Fruit fly (Drosophila melanogaster) whole organism, embryonic: Measurements from ENCODE around the gene amos.
A peak's percentile ranks its signal among the peaks of the same experiment; 100 is the strongest.

Experiments
- Adf1 ChIP-seq: fragments of 200-800 bp; sonication (Bioruptor generic); IDR thresholded peaks from 2 replicates; pipeline ENCODE4 v1.3.6; 2022; ENCODE audit warnings: missing biosample characterization, missing genetic modification characterization
- CG10267 ChIP-seq: fragments of 200-800 bp; sonication (Bioruptor generic); optimal IDR thresholded peaks from 2 replicates; lab custom pipeline; 2018; ENCODE audit warnings: missing biosample characterization, mild to moderate bottlenecking, missing genetic modification characterization, moderate library complexity
- CG10274 ChIP-seq: fragments of 200-800 bp; sonication (Bioruptor generic); optimal IDR thresholded peaks from 3 replicates; lab custom pipeline; 2017; ENCODE audit warnings: missing biosample characterization, mild to moderate bottlenecking, missing genetic modification characterization
- CG11398 ChIP-seq: fragments of 200-800 bp; sonication (Bioruptor generic); optimal IDR thresholded peaks from 2 replicates; lab custom pipeline; 2016; ENCODE audit warnings: missing biosample characterization, missing genetic modification characterization
- CG11723 ChIP-seq: fragments of 200-800 bp; sonication (Bioruptor generic); optimal IDR thresholded peaks from 2 replicates; lab custom pipeline; 2017; ENCODE audit warnings: missing biosample characterization, mild to moderate bottlenecking, missing genetic modification characterization
- CG13296 ChIP-seq: fragments of 200-800 bp; sonication (Bioruptor generic); optimal IDR thresholded peaks from 3 replicates; lab custom pipeline; 2018; ENCODE audit warnings: missing biosample characterization, mild to moderate bottlenecking, missing genetic modification characterization
- CG1603 ChIP-seq: fragments of 200-800 bp; sonication (Bioruptor generic); optimal IDR thresholded peaks from 2 replicates; lab custom pipeline; 2019; ENCODE audit warnings: missing biosample characterization, mild to moderate bottlenecking, missing genetic modification characterization, moderate library complexity
- CG16863 ChIP-seq: fragments of 200-800 bp; sonication (Bioruptor generic); optimal IDR thresholded peaks from 3 replicates; lab custom pipeline; 2016; ENCODE audit warnings: missing biosample characterization, missing genetic modification characterization
- CG17829 ChIP-seq: fragments of 200-800 bp; optimal IDR thresholded peaks from 2 replicates; lab custom pipeline; 2019; ENCODE audit warnings: missing biosample characterization, mild to moderate bottlenecking, missing genetic modification characterization, moderate library complexity
- CG18262 ChIP-seq: fragments of 200-800 bp; optimal IDR thresholded peaks from 3 replicates; lab custom pipeline; 2019; ENCODE audit warnings: missing biosample characterization, mild to moderate bottlenecking, missing genetic modification characterization, moderate library complexity
- CG2116 ChIP-seq: fragments of 200-800 bp; sonication (Bioruptor generic); optimal IDR thresholded peaks from 3 replicates; lab custom pipeline; 2018; ENCODE audit warnings: missing biosample characterization, mild to moderate bottlenecking, missing genetic modification characterization
- CG2712 ChIP-seq: fragments of 200-800 bp; optimal IDR thresholded peaks from 3 replicates; lab custom pipeline; 2019; ENCODE audit warnings: missing biosample characterization, mild to moderate bottlenecking, missing genetic modification characterization, moderate library complexity
- CG3281 ChIP-seq: fragments of 200-800 bp; sonication (Bioruptor generic); optimal IDR thresholded peaks from 3 replicates; lab custom pipeline; 2017; ENCODE audit warnings: missing biosample characterization, mild to moderate bottlenecking, missing genetic modification characterization
- CG3995 ChIP-seq: fragments of 200-800 bp; sonication (Bioruptor generic); optimal IDR thresholded peaks from 3 replicates; lab custom pipeline; 2016; ENCODE audit warnings: missing biosample characterization, missing genetic modification characterization
- CG4424 ChIP-seq: fragments of 200-800 bp; sonication (Bioruptor generic); optimal IDR thresholded peaks from 3 replicates; lab custom pipeline; 2016; ENCODE audit warnings: missing biosample characterization, missing genetic modification characterization
- CG4854 ChIP-seq: fragments of 200-800 bp; sonication (Bioruptor generic); optimal IDR thresholded peaks from 2 replicates; lab custom pipeline; 2016; ENCODE audit warnings: missing biosample characterization, missing genetic modification characterization, inconsistent platforms
- CG6272 ChIP-seq: fragments of 200-800 bp; sonication (Bioruptor generic); IDR thresholded peaks from 2 replicates; pipeline ENCODE4 v1.3.6; 2022; ENCODE audit warnings: missing biosample characterization, missing genetic modification characterization
- CG7786 ChIP-seq: fragments of 200-800 bp; sonication (Bioruptor generic); optimal IDR thresholded peaks from 2 replicates; lab custom pipeline; 2016; ENCODE audit warnings: missing biosample characterization, missing genetic modification characterization
- CG7987 ChIP-seq: fragments of 200-800 bp; sonication (Bioruptor generic); optimal IDR thresholded peaks from 2 replicates; lab custom pipeline; 2018; ENCODE audit warnings: missing biosample characterization, mild to moderate bottlenecking, missing genetic modification characterization, moderate library complexity
- CG8281 ChIP-seq: fragments of 200-800 bp; sonication (Bioruptor generic); optimal IDR thresholded peaks from 2 replicates; lab custom pipeline; 2018; ENCODE audit warnings: missing biosample characterization, mild to moderate bottlenecking, missing genetic modification characterization, moderate library complexity
- CG9876 ChIP-seq: fragments of 200-800 bp; sonication (Bioruptor generic); optimal IDR thresholded peaks from 2 replicates; lab custom pipeline; 2016; ENCODE audit warnings: missing biosample characterization, missing genetic modification characterization
- CHES-1-like ChIP-seq: fragments of 200-800 bp; sonication (Bioruptor generic); optimal IDR thresholded peaks from 2 replicates; lab custom pipeline; 2016; ENCODE audit warnings: missing biosample characterization, missing genetic modification characterization
- Chrac-16 ChIP-seq: fragments of 200-800 bp; sonication (Bioruptor generic); optimal IDR thresholded peaks from 3 replicates; lab custom pipeline; 2016; ENCODE audit warnings: missing biosample characterization, missing genetic modification characterization
- CkIIα-i1 ChIP-seq: fragments of 200-800 bp; sonication (Bioruptor generic); IDR thresholded peaks from 2 replicates; pipeline ENCODE4 v1.3.6; 2022; ENCODE audit warnings: missing biosample characterization, missing genetic modification characterization
- D19B ChIP-seq: fragments of 200-800 bp; sonication (Bioruptor generic); optimal IDR thresholded peaks from 2 replicates; lab custom pipeline; 2017; ENCODE audit warnings: missing biosample characterization, mild to moderate bottlenecking, missing genetic modification characterization
- E2f1 ChIP-seq: fragments of 200-800 bp; sonication (Bioruptor generic); IDR thresholded peaks from 2 replicates; pipeline ENCODE4 v1.3.6; 2022; ENCODE audit warnings: missing biosample characterization, missing genetic modification characterization
- Ets65A ChIP-seq: fragments of 200-800 bp; sonication (Bioruptor generic); peaks from one replicate; lab custom pipeline; 2016; ENCODE audit warnings: missing biosample characterization, missing genetic modification characterization
- Fer1 ChIP-seq: fragments of 200-800 bp; sonication (Bioruptor generic); optimal IDR thresholded peaks from 2 replicates; lab custom pipeline; 2017; ENCODE audit warnings: missing biosample characterization, mild to moderate bottlenecking, missing genetic modification characterization
- Fer2 ChIP-seq: fragments of 200-800 bp; sonication (Bioruptor generic); optimal IDR thresholded peaks from 2 replicates; lab custom pipeline; 2018; ENCODE audit warnings: missing biosample characterization, mild to moderate bottlenecking, missing genetic modification characterization, moderate library complexity
- Fer3 ChIP-seq: fragments of 200-800 bp; sonication (Bioruptor generic); optimal IDR thresholded peaks from 2 replicates; lab custom pipeline; 2018; ENCODE audit warnings: missing biosample characterization, mild to moderate bottlenecking, missing genetic modification characterization, moderate library complexity
- Hr3 ChIP-seq: fragments of 200-800 bp; sonication (Bioruptor generic); optimal IDR thresholded peaks from 3 replicates; lab custom pipeline; 2016; ENCODE audit warnings: missing biosample characterization, missing genetic modification characterization
- Oli ChIP-seq: fragments of 200-800 bp; sonication (Bioruptor generic); optimal IDR thresholded peaks from 2 replicates; lab custom pipeline; 2018; ENCODE audit warnings: missing biosample characterization, mild to moderate bottlenecking, missing genetic modification characterization, moderate library complexity
- YL-1 ChIP-seq: fragments of 200-800 bp; sonication (Bioruptor generic); optimal IDR thresholded peaks from 3 replicates; lab custom pipeline; 2017; ENCODE audit warnings: missing biosample characterization, mild to moderate bottlenecking, missing genetic modification characterization
- amos ChIP-seq: fragments of 200-800 bp; sonication (Bioruptor generic); IDR thresholded peaks from 2 replicates; pipeline ENCODE4 v1.3.6; 2022; ENCODE audit warnings: missing biosample characterization, missing genetic modification characterization; ENCODE audit not compliant: partially characterized antibody
- ara ChIP-seq: fragments of 200-800 bp; sonication (Bioruptor generic); IDR thresholded peaks from 2 replicates; pipeline ENCODE4 v1.3.6; 2022; ENCODE audit warnings: missing biosample characterization, missing genetic modification characterization
- ato ChIP-seq: fragments of 200-800 bp; sonication (Bioruptor generic); IDR thresholded peaks from 2 replicates; pipeline ENCODE4 v1.3.6; 2022; ENCODE audit warnings: missing biosample characterization, missing genetic modification characterization; ENCODE audit not compliant: partially characterized antibody
- az2 ChIP-seq: fragments of 200-800 bp; sonication (Bioruptor generic); optimal IDR thresholded peaks from 3 replicates; lab custom pipeline; 2016; ENCODE audit warnings: missing biosample characterization, missing genetic modification characterization
- caup ChIP-seq: fragments of 200-800 bp; sonication (Bioruptor generic); optimal IDR thresholded peaks from 3 replicates; lab custom pipeline; 2017; ENCODE audit warnings: missing biosample characterization, mild to moderate bottlenecking, missing genetic modification characterization, moderate library complexity; ENCODE audit not compliant: severe bottlenecking
- dimm ChIP-seq: fragments of 200-800 bp; sonication (Bioruptor generic); IDR thresholded peaks from 2 replicates; pipeline ENCODE4 v1.3.6; 2022; ENCODE audit warnings: missing biosample characterization, missing genetic modification characterization
- dmrt11E ChIP-seq: fragments of 200-800 bp; sonication (Bioruptor generic); optimal IDR thresholded peaks from 3 replicates; lab custom pipeline; 2018; ENCODE audit warnings: missing biosample characterization, mild to moderate bottlenecking, missing genetic modification characterization, moderate library complexity
- gfzf ChIP-seq: fragments of 200-800 bp; sonication (Bioruptor generic); optimal IDR thresholded peaks from 2 replicates; lab custom pipeline; 2016; ENCODE audit warnings: missing biosample characterization, mild to moderate bottlenecking, missing genetic modification characterization, moderate library complexity
- ken ChIP-seq: fragments of 200-800 bp; sonication (Bioruptor generic); IDR thresholded peaks from 3 replicates; pipeline ENCODE4 v1.3.6; 2022; ENCODE audit warnings: missing biosample characterization, missing genetic modification characterization
- klu ChIP-seq: fragments of 200-800 bp; sonication (Bioruptor generic); IDR thresholded peaks from 2 replicates; pipeline ENCODE4 v1.3.6; 2022; ENCODE audit warnings: missing biosample characterization, missing genetic modification characterization
- kni ChIP-seq: fragments of 200-800 bp; sonication (Bioruptor generic); optimal IDR thresholded peaks from 3 replicates; lab custom pipeline; 2017; ENCODE audit warnings: mild to moderate bottlenecking, missing biosample characterization, missing genetic modification reagents, missing genetic modification characterization
- luna ChIP-seq: fragments of 200-800 bp; sonication (Bioruptor generic); optimal IDR thresholded peaks from 2 replicates; lab custom pipeline; 2016; ENCODE audit warnings: missing biosample characterization, missing genetic modification characterization
- otp ChIP-seq: fragments of 200-800 bp; sonication (Bioruptor generic); IDR thresholded peaks from 3 replicates; pipeline ENCODE4, ENCODE4 v1.3.6; 2022; ENCODE audit warnings: missing biosample characterization, missing genetic modification characterization
- pb ChIP-seq: fragments of 200-800 bp; sonication (Bioruptor generic); optimal IDR thresholded peaks from 3 replicates; lab custom pipeline; 2016; ENCODE audit warnings: missing biosample characterization, missing genetic modification characterization
- sob ChIP-seq: fragments of 200-800 bp; sonication (Bioruptor generic); IDR thresholded peaks from 2 replicates; pipeline ENCODE4 v1.3.6; 2022; ENCODE audit warnings: missing biosample characterization, missing genetic modification characterization
- sr ChIP-seq: fragments of 200-800 bp; sonication (Bioruptor generic); IDR thresholded peaks from 3 replicates; pipeline ENCODE4 v1.3.6; 2022; ENCODE audit warnings: missing biosample characterization, missing genetic modification characterization
- ssp ChIP-seq: fragments of 200-800 bp; sonication (Bioruptor generic); IDR thresholded peaks from 2 replicates; pipeline ENCODE4 v1.3.6; 2022; ENCODE audit warnings: missing biosample characterization, missing genetic modification characterization
- twi ChIP-seq: fragments of 200-800 bp; optimal IDR thresholded peaks from 2 replicates; lab custom pipeline; 2019; ENCODE audit warnings: missing biosample characterization, mild to moderate bottlenecking, missing genetic modification characterization, moderate library complexity
- z ChIP-seq: fragments of 200-800 bp; sonication (Bioruptor generic); IDR thresholded peaks from 3 replicates; pipeline ENCODE4 v1.3.6; 2022; ENCODE audit warnings: missing biosample characterization, missing genetic modification characterization

The amos gene

dm6 chr2L:18556384-18556783, 40.3 kb downstream of the amos start (continued):
- peak; percentile 20 for TF ChIP-seq CG3281 (GFP tag; lab: Kevin White, UChicago)
- TF ChIP-seq CG4424, result no peak
- peak; percentile 17 for TF ChIP-seq dmrt11E (tag; lab: Kevin White, UChicago)
- no peak for TF ChIP-seq CG16863 (GFP tag; lab: Kevin White, UChicago)
- no peak for TF ChIP-seq Chrac-16 (GFP tag; lab: Kevin White, UChicago)
- TF ChIP-seq CG17829, result no peak
- TF ChIP-seq amos (GFP tag; lab: Robert Waterston, UW), result no peak
- TF ChIP-seq klu (GFP tag; lab: Robert Waterston, UW), result no peak
- no peak for TF ChIP-seq Oli (tag; lab: Kevin White, UChicago)
- no peak for TF ChIP-seq CG13296 (GFP tag; lab: Kevin White, UChicago)
- TF ChIP-seq CG3995 (GFP tag; lab: Kevin White, UChicago), result no peak
- TF ChIP-seq CkIIα-i1, result no peak
- no peak for TF ChIP-seq gfzf (GFP tag; lab: Kevin White, UChicago)
- no peak for TF ChIP-seq Adf1
- no peak for TF ChIP-seq ssp (GFP tag; lab: Robert Waterston, UW)
- TF ChIP-seq CG7987 (GFP tag; lab: Kevin White, UChicago), result no peak
- peak; percentile 13 for TF ChIP-seq CG18262 (tag; lab: Kevin White, UChicago)
- TF ChIP-seq D19B (GFP tag; lab: Kevin White, UChicago), result no peak
- no peak for TF ChIP-seq Fer2 (tag; lab: Kevin White, UChicago)
- TF ChIP-seq E2f1 (GFP tag; lab: Robert Waterston, UW), result no peak
- no peak; the same call in 2 of the 3 replicates for TF ChIP-seq otp (GFP tag; lab: Robert Waterston, UW)
- peak; percentile 10 for TF ChIP-seq Fer1 (GFP tag; lab: Kevin White, UChicago)
- TF ChIP-seq Ets65A (GFP tag; lab: Kevin White, UChicago), result no peak
- no peak for TF ChIP-seq YL-1 (GFP tag; lab: Kevin White, UChicago)
- TF ChIP-seq ato (GFP tag; lab: Robert Waterston, UW), result no peak
- TF ChIP-seq Hr3 (GFP tag; lab: Kevin White, UChicago), result no peak
- TF ChIP-seq CG1603 (tag; lab: Kevin White, UChicago), result peak; percentile 1
- no peak for TF ChIP-seq luna (GFP tag; lab: Kevin White, UChicago)
- peak; percentile 8 for TF ChIP-seq CG2116
- TF ChIP-seq kni, result no peak
- TF ChIP-seq twi (tag; lab: Kevin White, UChicago), result no peak
- TF ChIP-seq z (GFP tag; lab: Robert Waterston, UW), result 0 out of 3 replicates have a peak, but pooled peaks have one; percentile 24
- no peak for TF ChIP-seq Fer3 (tag; lab: Kevin White, UChicago)
- no peak for TF ChIP-seq CG10274 (GFP tag; lab: Kevin White, UChicago)
- TF ChIP-seq sr, result no peak
- TF ChIP-seq CG9876 (GFP tag; lab: Kevin White, UChicago), result no peak
- no peak for TF ChIP-seq dimm (GFP tag; lab: Robert Waterston, UW)
- TF ChIP-seq CG7786 (GFP tag; lab: Kevin White, UChicago), result no peak
- no peak for TF ChIP-seq CG4854
- TF ChIP-seq CG6272, result no peak
- no peak for TF ChIP-seq CG2712 (tag; lab: Kevin White, UChicago)
- no peak for TF ChIP-seq az2
- peak; percentile 50 for TF ChIP-seq caup (GFP tag; lab: Kevin White, UChicago)
- no peak for TF ChIP-seq CG11723 (GFP tag; lab: Kevin White, UChicago)
- no peak for TF ChIP-seq ara
- TF ChIP-seq sob (GFP tag; lab: Robert Waterston, UW), result no peak
- no peak for TF ChIP-seq pb (GFP tag; lab: Kevin White, UChicago)
- TF ChIP-seq CG8281 (tag; lab: Kevin White, UChicago), result no peak
- TF ChIP-seq CHES-1-like (GFP tag; lab: Kevin White, UChicago), result no peak
- TF ChIP-seq CG10267 (tag; lab: Kevin White, UChicago), result no peak
- TF ChIP-seq CG11398 (GFP tag; lab: Kevin White, UChicago), result no peak
- TF ChIP-seq ken (GFP tag; lab: Robert Waterston, UW), result no peak
